Fruit fly (Drosophila melanogaster) whole organism, embryonic: ENCODE results near the gene CG33293.

ENCODE experiments used
- Antp ChIP-seq: fragments of 200-800 bp; sonication (Bioruptor generic); optimal IDR thresholded peaks from 3 replicates; lab custom pipeline; 2016; ENCODE audit warnings: missing biosample characterization, missing genetic modification characterization
- B-H1 ChIP-seq: fragments of 200-800 bp; sonication (Bioruptor generic); IDR thresholded peaks from 3 replicates; pipeline ENCODE4 v1.3.6; 2022; ENCODE audit warnings: missing biosample characterization, missing genetic modification characterization
- Bgb ChIP-seq: fragments of 200-800 bp; sonication (Bioruptor generic); IDR thresholded peaks from 2 replicates; pipeline ENCODE4 v1.3.6; 2022; ENCODE audit warnings: missing biosample characterization, missing genetic modification characterization; ENCODE audit not compliant: partially characterized antibody
- Bteb2 ChIP-seq: fragments of 200-800 bp; sonication (Bioruptor generic); optimal IDR thresholded peaks from 2 replicates; lab custom pipeline; 2016; ENCODE audit warnings: missing biosample characterization, missing genetic modification characterization
- CG11695 ChIP-seq: fragments of 200-800 bp; sonication (Bioruptor generic); IDR thresholded peaks from 3 replicates; pipeline ENCODE4 v1.3.6; 2022; ENCODE audit warnings: missing biosample characterization, missing genetic modification characterization
- CG12942 ChIP-seq: fragments of 200-800 bp; sonication (Bioruptor generic); optimal IDR thresholded peaks from 3 replicates; lab custom pipeline; 2016; ENCODE audit warnings: missing biosample characterization, missing genetic modification characterization
- CG13424 ChIP-seq: fragments of 200-800 bp; sonication (Bioruptor generic); optimal IDR thresholded peaks from 2 replicates; lab custom pipeline; 2019; ENCODE audit warnings: missing biosample characterization, mild to moderate bottlenecking, missing genetic modification characterization, moderate library complexity
- CG14014 ChIP-seq: fragments of 200-800 bp; sonication (Bioruptor generic); IDR thresholded peaks from 2 replicates; pipeline ENCODE4 v1.3.6; 2022; ENCODE audit warnings: missing biosample characterization, missing genetic modification characterization
- CG15073 ChIP-seq: fragments of 200-800 bp; sonication (Bioruptor generic); optimal IDR thresholded peaks from 2 replicates; lab custom pipeline; 2016; ENCODE audit warnings: missing biosample characterization, missing genetic modification characterization
- CG17328 ChIP-seq: fragments of 200-800 bp; sonication (Bioruptor generic); IDR thresholded peaks from 2 replicates; pipeline ENCODE4 v1.3.6; 2022; ENCODE audit warnings: missing biosample characterization, missing genetic modification characterization
- CG18011 ChIP-seq: fragments of 200-800 bp; sonication (Bioruptor generic); optimal IDR thresholded peaks from 2 replicates; lab custom pipeline; 2017; ENCODE audit warnings: missing biosample characterization, missing genetic modification characterization, mild to moderate bottlenecking, moderate library complexity, missing genotype
- CG2202 ChIP-seq: fragments of 200-800 bp; sonication (Bioruptor generic); optimal IDR thresholded peaks from 2 replicates; lab custom pipeline; 2018; ENCODE audit warnings: missing biosample characterization, mild to moderate bottlenecking, missing genetic modification characterization
- CG2875 ChIP-seq: fragments of 200-800 bp; sonication (Bioruptor generic); optimal IDR thresholded peaks from 2 replicates; lab custom pipeline; 2017; ENCODE audit warnings: missing biosample characterization, mild to moderate bottlenecking, missing genetic modification characterization, missing genetic modification reagents
- CG32767 ChIP-seq: fragments of 200-800 bp; sonication (Bioruptor generic); IDR thresholded peaks from 2 replicates; pipeline ENCODE4 v1.3.6; 2022; ENCODE audit warnings: missing biosample characterization, missing genetic modification characterization
- CG32772 ChIP-seq: fragments of 200-800 bp; sonication (Bioruptor generic); IDR thresholded peaks from 2 replicates; pipeline ENCODE4 v1.3.6; 2022; ENCODE audit warnings: missing biosample characterization, missing genetic modification characterization
- CG3407 ChIP-seq: fragments of 200-800 bp; sonication (Bioruptor generic); optimal IDR thresholded peaks from 2 replicates; lab custom pipeline; 2018; ENCODE audit warnings: missing biosample characterization, mild to moderate bottlenecking, missing genetic modification characterization
- CG34224 ChIP-seq: fragments of 200-800 bp; sonication (Bioruptor generic); IDR thresholded peaks from 3 replicates; pipeline ENCODE4 v1.3.6; 2022; ENCODE audit warnings: missing biosample characterization, missing genetic modification characterization; ENCODE audit not compliant: partially characterized antibody
- CG3726 ChIP-seq: fragments of 200-800 bp; sonication (Bioruptor generic); IDR thresholded peaks from 3 replicates; pipeline ENCODE4, ENCODE4 v1.3.6; 2022; ENCODE audit warnings: missing biosample characterization, missing genetic modification characterization
- CG3847 ChIP-seq: fragments of 200-800 bp; sonication (Bioruptor generic); IDR thresholded peaks from 2 replicates; pipeline ENCODE4 v1.3.6; 2022; ENCODE audit warnings: missing biosample characterization, missing genetic modification characterization
- CG3995 ChIP-seq: fragments of 200-800 bp; sonication (Bioruptor generic); optimal IDR thresholded peaks from 3 replicates; lab custom pipeline; 2016; ENCODE audit warnings: missing biosample characterization, missing genetic modification characterization
- CG43689 ChIP-seq: fragments of 200-800 bp; sonication (Bioruptor generic); IDR thresholded peaks from 2 replicates; pipeline ENCODE4 v1.3.6; 2022; ENCODE audit warnings: missing biosample characterization, missing genetic modification characterization
- CG4404 ChIP-seq: fragments of 200-800 bp; sonication (Bioruptor generic); IDR thresholded peaks from 2 replicates; pipeline ENCODE4 v1.3.6; 2022; ENCODE audit warnings: missing biosample characterization, missing genetic modification characterization
- CG4424 ChIP-seq: fragments of 200-800 bp; sonication (Bioruptor generic); optimal IDR thresholded peaks from 3 replicates; lab custom pipeline; 2016; ENCODE audit warnings: missing biosample characterization, missing genetic modification characterization
- CG5180 ChIP-seq: fragments of 200-800 bp; sonication (Bioruptor generic); optimal IDR thresholded peaks from 3 replicates; lab custom pipeline; 2017; ENCODE audit warnings: missing biosample characterization, missing genetic modification characterization, mild to moderate bottlenecking, moderate library complexity, missing genetic modification reagents
- CG6272 ChIP-seq: fragments of 200-800 bp; sonication (Bioruptor generic); IDR thresholded peaks from 2 replicates; pipeline ENCODE4 v1.3.6; 2022; ENCODE audit warnings: missing biosample characterization, missing genetic modification characterization
- CG6654 ChIP-seq: fragments of 200-800 bp; sonication (Bioruptor generic); optimal IDR thresholded peaks from 2 replicates; lab custom pipeline; 2017; ENCODE audit warnings: missing biosample characterization, mild to moderate bottlenecking, missing genetic modification characterization
- CG8388 ChIP-seq: fragments of 200-800 bp; sonication (Bioruptor generic); optimal IDR thresholded peaks from 2 replicates; lab custom pipeline; 2019; ENCODE audit warnings: missing biosample characterization, mild to moderate bottlenecking, missing genetic modification characterization, moderate library complexity
- CG8478 ChIP-seq: fragments of >200 bp; optimal IDR thresholded peaks from 2 replicates; lab custom pipeline; 2018
- D ChIP-seq, 2 experiments: fragments of 200-800 bp in 1 of 2; fragments of >200 bp in 1 of 2; sonication (Bioruptor generic) in 1 of 2; optimal IDR thresholded peaks; 2 replicates in 1 of 2; 3 replicates in 1 of 2; lab custom pipeline; 2017; ENCODE audit warnings: mild to moderate bottlenecking in 1 of 2, missing biosample characterization in 1 of 2, missing genetic modification characterization in 1 of 2, missing genetic modification reagents in 1 of 2
- Doc3 ChIP-seq: fragments of 200-800 bp; sonication (Bioruptor generic); IDR thresholded peaks from 3 replicates; pipeline ENCODE4 v1.3.6; 2022; ENCODE audit warnings: missing biosample characterization, missing genetic modification characterization; ENCODE audit not compliant: partially characterized antibody
- E2f2 ChIP-seq: fragments of 200-800 bp; sonication (Bioruptor generic); IDR thresholded peaks from 2 replicates; pipeline ENCODE4 v1.3.6; 2022; ENCODE audit warnings: missing biosample characterization, missing genetic modification characterization
- Ets97D ChIP-seq: fragments of 200-800 bp; sonication (Bioruptor generic); optimal IDR thresholded peaks from 3 replicates; lab custom pipeline; 2016; ENCODE audit warnings: missing biosample characterization, missing genetic modification characterization
- HHEX ChIP-seq: fragments of 200-800 bp; sonication (Bioruptor generic); optimal IDR thresholded peaks from 3 replicates; lab custom pipeline; 2017; ENCODE audit warnings: missing biosample characterization, mild to moderate bottlenecking, missing genetic modification characterization, missing genetic modification reagents
- Hsf ChIP-seq: fragments of 200-800 bp; sonication (Bioruptor generic); optimal IDR thresholded peaks from 3 replicates; lab custom pipeline; 2016; ENCODE audit warnings: missing biosample characterization, missing genetic modification characterization
- Mes4 ChIP-seq: fragments of 200-800 bp; sonication (Bioruptor generic); optimal IDR thresholded peaks from 2 replicates; lab custom pipeline; 2016; ENCODE audit warnings: missing biosample characterization, missing genetic modification characterization
- Opbp ChIP-seq: fragments of 200-800 bp; sonication (Bioruptor generic); IDR thresholded peaks from 3 replicates; pipeline ENCODE4 v1.3.6; 2022; ENCODE audit warnings: missing biosample characterization, missing genetic modification characterization; ENCODE audit not compliant: partially characterized antibody
- bcd ChIP-seq: fragments of 200-800 bp; sonication (Bioruptor generic); optimal IDR thresholded peaks from 2 replicates; lab custom pipeline; 2017; ENCODE audit warnings: missing biosample characterization, mild to moderate bottlenecking, missing genetic modification characterization
- caup ChIP-seq: fragments of 200-800 bp; sonication (Bioruptor generic); optimal IDR thresholded peaks from 3 replicates; lab custom pipeline; 2017; ENCODE audit warnings: missing biosample characterization, mild to moderate bottlenecking, missing genetic modification characterization, moderate library complexity; ENCODE audit not compliant: severe bottlenecking
- eve ChIP-seq, 2 experiments: fragments of >200 bp; optimal IDR thresholded peaks; 2 replicates each; lab custom pipeline; 2017; ENCODE audit warnings: missing biosample characterization in 2 of 2, missing genetic modification characterization in 2 of 2
- h ChIP-seq: fragments of >200 bp; optimal IDR thresholded peaks from 2 replicates; lab custom pipeline; 2017
- hbn ChIP-seq: fragments of 200-800 bp; sonication (Bioruptor generic); IDR thresholded peaks from 2 replicates; pipeline ENCODE4 v1.3.6; 2022; ENCODE audit warnings: missing biosample characterization, missing genetic modification characterization; ENCODE audit not compliant: partially characterized antibody
- nau ChIP-seq: fragments of 200-800 bp; sonication (Bioruptor generic); optimal IDR thresholded peaks from 3 replicates; lab custom pipeline; 2017; ENCODE audit warnings: missing biosample characterization, mild to moderate bottlenecking, missing genetic modification characterization, missing genetic modification reagents
- nerfin-1 ChIP-seq: fragments of 200-800 bp; sonication (Bioruptor generic); optimal IDR thresholded peaks from 3 replicates; lab custom pipeline; 2019; ENCODE audit warnings: missing biosample characterization, mild to moderate bottlenecking, missing genetic modification characterization, moderate library complexity
- nmo ChIP-seq: fragments of 200-800 bp; sonication (Bioruptor generic); optimal IDR thresholded peaks from 2 replicates; lab custom pipeline; 2018; ENCODE audit warnings: missing biosample characterization, mild to moderate bottlenecking, missing genetic modification characterization, moderate library complexity
- nom ChIP-seq: fragments of 200-800 bp; sonication (Bioruptor generic); optimal IDR thresholded peaks from 2 replicates; lab custom pipeline; 2017; ENCODE audit warnings: missing biosample characterization, missing genetic modification characterization, mild to moderate bottlenecking, moderate library complexity, missing genetic modification reagents
- row ChIP-seq: fragments of 200-800 bp; sonication (Bioruptor generic); IDR thresholded peaks from 3 replicates; pipeline ENCODE4 v1.3.6; 2022; ENCODE audit warnings: missing biosample characterization, missing genetic modification characterization
- sens-2 ChIP-seq: fragments of 200-800 bp; sonication (Bioruptor generic); IDR thresholded peaks from 2 replicates; pipeline ENCODE4 v1.3.6; 2022; ENCODE audit warnings: missing biosample characterization, missing genetic modification characterization
- tna ChIP-seq: fragments of 200-800 bp; sonication (Bioruptor generic); IDR thresholded peaks from 2 replicates; pipeline ENCODE4 v1.3.6; 2022; ENCODE audit warnings: missing biosample characterization, missing genetic modification characterization; ENCODE audit not compliant: partially characterized antibody
- ttk ChIP-seq: fragments of 200-800 bp; sonication (Bioruptor generic); IDR thresholded peaks from 2 replicates; pipeline ENCODE4 v2.1.2; 2022; ENCODE audit warnings: missing biosample characterization, missing genetic modification characterization
- zfh2 ChIP-seq: fragments of 200-800 bp; sonication (Bioruptor generic); optimal IDR thresholded peaks from 2 replicates; lab custom pipeline; 2016; ENCODE audit warnings: missing biosample characterization, missing genetic modification characterization

Gene CG33293

DNA sequence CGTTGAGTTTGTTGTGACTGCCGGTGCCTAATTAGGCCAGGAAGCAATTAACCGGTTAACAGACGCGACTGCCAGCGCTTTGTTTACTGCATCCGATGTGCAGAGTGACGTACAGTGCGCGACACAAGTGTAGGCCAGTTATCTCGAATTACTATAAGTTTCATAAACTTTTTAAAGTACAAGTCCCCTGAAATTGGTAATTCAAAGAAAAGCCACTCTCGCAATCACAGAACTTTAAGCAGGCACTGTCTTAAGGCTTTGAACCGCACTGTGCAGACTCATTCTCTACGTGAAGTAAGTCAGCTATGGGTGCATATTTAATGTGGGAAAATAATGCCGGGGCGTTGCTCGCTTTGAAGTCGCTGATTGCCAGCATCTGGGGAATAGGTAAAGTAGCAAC is 31.1 kb downstream of the CG33293 start (continued):
- TF ChIP-seq nerfin-1 (tag; lab: Kevin White, UChicago), result no peak
- TF ChIP-seq CG43689 (GFP tag; lab: Robert Waterston, UW), result no peak
- TF ChIP-seq CG13424 (tag; lab: Kevin White, UChicago), result peak; percentile 4
- TF ChIP-seq CG12942 (GFP tag; lab: Kevin White, UChicago), result no peak
- TF ChIP-seq caup (GFP tag; lab: Kevin White, UChicago), result no peak
- no peak for TF ChIP-seq CG8478 (lab: Kevin White, UChicago)
- no peak for TF ChIP-seq nau (GFP tag; lab: Kevin White, UChicago)
- TF ChIP-seq CG34224 (GFP tag; lab: Robert Waterston, UW), result no peak
- 0 out of 3 replicates have a peak, but pooled peaks have one; percentile 21 for TF ChIP-seq CG3726 (GFP tag; lab: Robert Waterston, UW)
- TF ChIP-seq row (GFP tag; lab: Robert Waterston, UW), result peak; percentile 27; the same call in 1 of the 3 replicates
- no peak; the same call in 1 of the 3 replicates for TF ChIP-seq B-H1 (GFP tag; lab: Robert Waterston, UW)
- peak; percentile 20 for TF ChIP-seq bcd (GFP tag; lab: Kevin White, UChicago)
- TF ChIP-seq Bteb2, result no peak
- peak; percentile 56 for TF ChIP-seq ttk (GFP tag; lab: Robert Waterston, UW)
- no peak for TF ChIP-seq E2f2 (GFP tag; lab: Robert Waterston, UW)
- TF ChIP-seq D (optimal IDR thresholded peaks at IDR 0.05; lab: Kevin White, UChicago), result no peak
- peak; percentile 43 for TF ChIP-seq D (GFP tag; optimal IDR thresholded peaks at IDR 0.05; lab: Kevin White, UChicago)
- TF ChIP-seq CG4424 (GFP tag; lab: Kevin White, UChicago), result peak; percentile 1
- TF ChIP-seq Antp, result peak; percentile 36
- TF ChIP-seq zfh2 (GFP tag; lab: Kevin White, UChicago), result no peak
- TF ChIP-seq HHEX, result no peak
- TF ChIP-seq CG6654 (GFP tag; lab: Kevin White, UChicago), result peak; percentile 12
- TF ChIP-seq CG2875 (GFP tag; lab: Kevin White, UChicago), result peak; percentile 1
- peak; percentile 71; the same call in 1 of the 3 replicates for TF ChIP-seq CG11695
- no peak for TF ChIP-seq CG14014 (GFP tag; lab: Robert Waterston, UW)
- TF ChIP-seq CG17328 (GFP tag; lab: Robert Waterston, UW), result peak; percentile 62
- TF ChIP-seq nom, result peak; percentile 59
- no peak for TF ChIP-seq h
- TF ChIP-seq Opbp (GFP tag; lab: Robert Waterston, UW), result no peak
- TF ChIP-seq CG3995 (GFP tag; lab: Kevin White, UChicago), result no peak
- TF ChIP-seq CG4404 (GFP tag; lab: Robert Waterston, UW), result no peak
- no peak for TF ChIP-seq CG15073 (GFP tag; lab: Kevin White, UChicago)
- TF ChIP-seq Bgb (GFP tag; lab: Robert Waterston, UW), result no peak
- TF ChIP-seq sens-2, result 0 out of 2 replicates have a peak, but pooled peaks have one; percentile 16
- no peak for TF ChIP-seq CG18011 (GFP tag; lab: Kevin White, UChicago)
- TF ChIP-seq tna, result no peak
- TF ChIP-seq Doc3, result no peak
- no peak for TF ChIP-seq hbn (GFP tag; lab: Robert Waterston, UW)
- peak; percentile 8 for TF ChIP-seq CG3407 (GFP tag; lab: Kevin White, UChicago)
- no peak for TF ChIP-seq CG2202 (tag; lab: Kevin White, UChicago)
- peak; percentile 12 for TF ChIP-seq Hsf
- no peak for TF ChIP-seq eve (GFP tag; optimal IDR thresholded peaks at IDR 0.05; lab: Kevin White, UChicago)
- TF ChIP-seq CG32767 (GFP tag; lab: Robert Waterston, UW), result no peak
- TF ChIP-seq Mes4 (GFP tag; lab: Kevin White, UChicago), result no peak
- peak; percentile 40 for TF ChIP-seq nmo (GFP tag; lab: Kevin White, UChicago)
- no peak for TF ChIP-seq CG5180
- no peak for TF ChIP-seq CG3847 (GFP tag; lab: Robert Waterston, UW)
- TF ChIP-seq Ets97D (GFP tag; lab: Kevin White, UChicago), result no peak
- peak; percentile 41; the same call in 1 of the 2 replicates for TF ChIP-seq CG32772 (GFP tag; lab: Robert Waterston, UW)
- peak; percentile 66 for TF ChIP-seq CG8388 (GFP tag; lab: Kevin White, UChicago)
- no peak for TF ChIP-seq CG6272 (GFP tag; lab: Robert Waterston, UW)
